Fruit fly (Drosophila melanogaster) whole organism, wandering third instar larva: ENCODE measurements around the gene mRpS25.

Experiments
- OdsH ChIP-seq: fragments of 200-800 bp; sonication (Bioruptor generic); optimal IDR thresholded peaks from 2 replicates; lab custom pipeline; 2016; ENCODE audit warnings: missing biosample characterization, mild to moderate bottlenecking, missing genetic modification characterization
- Sp1 ChIP-seq: fragments of 200-800 bp; sonication (Bioruptor generic); optimal IDR thresholded peaks from 3 replicates; lab custom pipeline; 2019; ENCODE audit warnings: missing biosample characterization, mild to moderate bottlenecking, missing genetic modification characterization, moderate library complexity
- br ChIP-seq: fragments of 200-800 bp; sonication (Bioruptor generic); optimal IDR thresholded peaks from 2 replicates; lab custom pipeline; 2016; ENCODE audit warnings: missing biosample characterization, missing genetic modification characterization
- brk ChIP-seq: fragments of 200-800 bp; sonication (Bioruptor generic); optimal IDR thresholded peaks from 2 replicates; lab custom pipeline; 2016; ENCODE audit warnings: missing biosample characterization, mild to moderate bottlenecking, missing genetic modification characterization
- dmrt93B ChIP-seq: fragments of 200-800 bp; sonication (Bioruptor generic); optimal IDR thresholded peaks from 2 replicates; lab custom pipeline; 2018; ENCODE audit warnings: missing biosample characterization, mild to moderate bottlenecking, missing genetic modification characterization
- fru ChIP-seq: fragments of 200-800 bp; sonication (Bioruptor generic); optimal IDR thresholded peaks from 3 replicates; lab custom pipeline; 2016; ENCODE audit warnings: missing biosample characterization, mild to moderate bottlenecking, missing genetic modification characterization
- h ChIP-seq: fragments of 200-800 bp; sonication (Bioruptor generic); optimal IDR thresholded peaks from 3 replicates; lab custom pipeline; 2016; ENCODE audit warnings: missing biosample characterization, mild to moderate bottlenecking, missing genetic modification characterization
- pan ChIP-seq: fragments of >200 bp; optimal IDR thresholded peaks from 2 replicates; lab custom pipeline; 2017
- psq ChIP-seq: fragments of 200-800 bp; sonication (Bioruptor generic); optimal IDR thresholded peaks from 3 replicates; lab custom pipeline; 2017; ENCODE audit warnings: missing biosample characterization, mild to moderate bottlenecking, missing genetic modification characterization, moderate library complexity
- sv ChIP-seq: fragments of 200-800 bp; sonication (Bioruptor generic); optimal IDR thresholded peaks from 3 replicates; lab custom pipeline; 2016; ENCODE audit warnings: missing biosample characterization, missing genetic modification characterization
- usp ChIP-seq: fragments of >200 bp; optimal IDR thresholded peaks from 2 replicates; lab custom pipeline; 2017; ENCODE audit warnings: missing biosample characterization, missing genetic modification characterization

dm6 chrX:14598706-14599105 is 15.9 kb upstream of the mRpS25 start:
- no peak for TF ChIP-seq Sp1 (GFP tag; lab: Kevin White, UChicago)
- TF ChIP-seq psq (GFP tag; lab: Kevin White, UChicago), result no peak
- TF ChIP-seq OdsH (GFP tag; lab: Kevin White, UChicago), result no peak
- TF ChIP-seq dmrt93B (GFP tag; lab: Kevin White, UChicago), result no peak
- no peak for TF ChIP-seq h (GFP tag; lab: Kevin White, UChicago)
- no peak for TF ChIP-seq br (GFP tag; lab: Kevin White, UChicago)
- no peak for TF ChIP-seq usp (GFP tag; lab: Kevin White, UChicago)
- no peak for TF ChIP-seq fru (GFP tag; lab: Kevin White, UChicago)
- no peak for TF ChIP-seq sv (GFP tag; lab: Kevin White, UChicago)
- TF ChIP-seq brk (GFP tag; lab: Kevin White, UChicago), result no peak
- no peak for TF ChIP-seq pan
